Fruit fly (Drosophila melanogaster) whole organism, embryonic: ENCODE data around the gene EAChm.

Source experiments
- C15 ChIP-seq: fragments of 200-800 bp; sonication (Bioruptor generic); IDR thresholded peaks from 3 replicates; pipeline ENCODE4 v1.3.6; 2022; ENCODE audit warnings: missing biosample characterization, missing genetic modification characterization
- CG10267 ChIP-seq: fragments of 200-800 bp; sonication (Bioruptor generic); optimal IDR thresholded peaks from 2 replicates; lab custom pipeline; 2018; ENCODE audit warnings: missing biosample characterization, mild to moderate bottlenecking, missing genetic modification characterization, moderate library complexity
- CG10543 ChIP-seq: fragments of 200-800 bp; sonication (Bioruptor generic); optimal IDR thresholded peaks from 3 replicates; lab custom pipeline; 2017; ENCODE audit warnings: missing biosample characterization, mild to moderate bottlenecking, missing genetic modification characterization, moderate library complexity
- CG11504 ChIP-seq: fragments of 200-800 bp; sonication (Bioruptor generic); optimal IDR thresholded peaks from 3 replicates; lab custom pipeline; 2019; ENCODE audit warnings: missing biosample characterization, mild to moderate bottlenecking, missing genetic modification characterization, moderate library complexity
- CG12104 ChIP-seq: fragments of 200-800 bp; sonication (Bioruptor generic); optimal IDR thresholded peaks from 3 replicates; lab custom pipeline; 2016; ENCODE audit warnings: missing biosample characterization, missing genetic modification characterization
- CG13287 ChIP-seq: fragments of 200-800 bp; sonication (Bioruptor generic); IDR thresholded peaks from 2 replicates; pipeline ENCODE4 v1.3.6; 2022; ENCODE audit warnings: missing biosample characterization, missing genetic modification characterization; ENCODE audit not compliant: partially characterized antibody
- CG14710 ChIP-seq: fragments of 200-800 bp; sonication (Bioruptor generic); optimal IDR thresholded peaks from 3 replicates; lab custom pipeline; 2019; ENCODE audit warnings: missing biosample characterization, mild to moderate bottlenecking, missing genetic modification characterization, moderate library complexity
- CG15011 ChIP-seq: fragments of 200-800 bp; sonication (Bioruptor generic); optimal IDR thresholded peaks from 3 replicates; lab custom pipeline; 2018; ENCODE audit warnings: missing biosample characterization, mild to moderate bottlenecking, missing genetic modification characterization
- CG1529 ChIP-seq: fragments of 200-800 bp; sonication (Bioruptor generic); optimal IDR thresholded peaks from 3 replicates; lab custom pipeline; 2018; ENCODE audit warnings: missing biosample characterization, missing genetic modification characterization
- CG15514 ChIP-seq: fragments of 200-800 bp; sonication (Bioruptor generic); optimal IDR thresholded peaks from 3 replicates; lab custom pipeline; 2017; ENCODE audit warnings: missing biosample characterization, missing genetic modification characterization, mild to moderate bottlenecking, moderate library complexity, missing genetic modification reagents
- CG1603 ChIP-seq: fragments of 200-800 bp; sonication (Bioruptor generic); optimal IDR thresholded peaks from 2 replicates; lab custom pipeline; 2019; ENCODE audit warnings: missing biosample characterization, mild to moderate bottlenecking, missing genetic modification characterization, moderate library complexity
- CG17385 ChIP-seq: fragments of 200-800 bp; sonication (Bioruptor generic); optimal IDR thresholded peaks from 3 replicates; lab custom pipeline; 2018; ENCODE audit warnings: missing biosample characterization, mild to moderate bottlenecking, missing genetic modification characterization
- CG2116 ChIP-seq: fragments of 200-800 bp; sonication (Bioruptor generic); optimal IDR thresholded peaks from 3 replicates; lab custom pipeline; 2018; ENCODE audit warnings: missing biosample characterization, mild to moderate bottlenecking, missing genetic modification characterization
- CG2678 ChIP-seq: fragments of 200-800 bp; sonication (Bioruptor generic); optimal IDR thresholded peaks from 3 replicates; lab custom pipeline; 2019; ENCODE audit warnings: missing biosample characterization, mild to moderate bottlenecking, missing genetic modification characterization, moderate library complexity
- CG34422 ChIP-seq: fragments of 200-800 bp; sonication (Bioruptor generic); IDR thresholded peaks from 3 replicates; pipeline ENCODE4 v1.3.6; 2022; ENCODE audit warnings: missing biosample characterization, missing genetic modification characterization
- CG3995 ChIP-seq: fragments of 200-800 bp; sonication (Bioruptor generic); optimal IDR thresholded peaks from 3 replicates; lab custom pipeline; 2016; ENCODE audit warnings: missing biosample characterization, missing genetic modification characterization
- CG4424 ChIP-seq: fragments of 200-800 bp; sonication (Bioruptor generic); optimal IDR thresholded peaks from 3 replicates; lab custom pipeline; 2016; ENCODE audit warnings: missing biosample characterization, missing genetic modification characterization
- CG5180 ChIP-seq: fragments of 200-800 bp; sonication (Bioruptor generic); optimal IDR thresholded peaks from 3 replicates; lab custom pipeline; 2017; ENCODE audit warnings: missing biosample characterization, missing genetic modification characterization, mild to moderate bottlenecking, moderate library complexity, missing genetic modification reagents
- CG6175 ChIP-seq: fragments of 200-800 bp; sonication (Bioruptor generic); IDR thresholded peaks from 3 replicates; pipeline ENCODE4 v1.3.6; 2022; ENCODE audit warnings: missing biosample characterization, missing genetic modification characterization
- CG8290 ChIP-seq, 3 experiments: fragments of 200-800 bp; sonication (Bioruptor generic); optimal IDR thresholded peaks; 2 replicates each; lab custom pipeline; 2016 to 2019; ENCODE audit warnings: missing biosample characterization in 3 of 3, missing genetic modification characterization in 3 of 3, mild to moderate bottlenecking in 2 of 3, moderate library complexity in 1 of 3
- CoRest ChIP-seq: fragments of 200-800 bp; sonication (Bioruptor generic); optimal IDR thresholded peaks from 3 replicates; lab custom pipeline; 2018; ENCODE audit warnings: missing biosample characterization, mild to moderate bottlenecking, missing genetic modification characterization, moderate library complexity
- Dp ChIP-seq: fragments of 200-800 bp; sonication (Bioruptor generic); optimal IDR thresholded peaks from 2 replicates; lab custom pipeline; 2018; ENCODE audit warnings: missing biosample characterization, mild to moderate bottlenecking, missing genetic modification characterization, moderate library complexity
- Dref ChIP-seq: fragments of 200-800 bp; sonication (Bioruptor generic); IDR thresholded peaks from 2 replicates; pipeline ENCODE4 v1.3.6; 2022; ENCODE audit warnings: missing biosample characterization, missing genetic modification characterization
- Sox100B ChIP-seq: fragments of 200-800 bp; sonication (Bioruptor generic); optimal IDR thresholded peaks from 3 replicates; lab custom pipeline; 2018; ENCODE audit warnings: missing biosample characterization, mild to moderate bottlenecking, missing genetic modification characterization
- Xbp1 ChIP-seq: fragments of 200-800 bp; sonication (Bioruptor generic); optimal IDR thresholded peaks from 3 replicates; lab custom pipeline; 2016; ENCODE audit warnings: missing biosample characterization, mild to moderate bottlenecking, missing genetic modification characterization
- amos ChIP-seq: fragments of 200-800 bp; sonication (Bioruptor generic); IDR thresholded peaks from 2 replicates; pipeline ENCODE4 v1.3.6; 2022; ENCODE audit warnings: missing biosample characterization, missing genetic modification characterization; ENCODE audit not compliant: partially characterized antibody
- ase ChIP-seq: fragments of 200-800 bp; sonication (Bioruptor generic); IDR thresholded peaks from 3 replicates; pipeline ENCODE4 v1.3.6; 2022; ENCODE audit warnings: missing biosample characterization, missing genetic modification characterization
- chinmo ChIP-seq: fragments of 200-800 bp; sonication (Bioruptor generic); IDR thresholded peaks from 4 replicates; pipeline ENCODE4 v1.3.6; 2022; ENCODE audit warnings: missing biosample characterization, missing genetic modification characterization; ENCODE audit not compliant: partially characterized antibody
- dmrt11E ChIP-seq: fragments of 200-800 bp; sonication (Bioruptor generic); optimal IDR thresholded peaks from 3 replicates; lab custom pipeline; 2018; ENCODE audit warnings: missing biosample characterization, mild to moderate bottlenecking, missing genetic modification characterization, moderate library complexity
- dpn ChIP-seq, 2 experiments: fragments of 200-800 bp; sonication (Bioruptor generic); optimal IDR thresholded peaks; 3 replicates each; lab custom pipeline; 2016; ENCODE audit warnings: missing biosample characterization in 2 of 2, missing genetic modification characterization in 2 of 2
- exex ChIP-seq: fragments of 200-800 bp; sonication (Bioruptor generic); optimal IDR thresholded peaks from 4 replicates; lab custom pipeline; 2018; ENCODE audit warnings: missing biosample characterization, mild to moderate bottlenecking, missing genetic modification characterization, moderate library complexity
- fd64A ChIP-seq: fragments of 200-800 bp; sonication (Bioruptor generic); optimal IDR thresholded peaks from 3 replicates; lab custom pipeline; 2018; ENCODE audit warnings: missing biosample characterization, mild to moderate bottlenecking, missing genetic modification characterization
- fu2 ChIP-seq: fragments of 200-800 bp; sonication (Bioruptor generic); optimal IDR thresholded peaks from 2 replicates; lab custom pipeline; 2016; ENCODE audit warnings: missing biosample characterization, missing genetic modification characterization
- gsb-n ChIP-seq: fragments of 200-800 bp; sonication (Bioruptor generic); optimal IDR thresholded peaks from 3 replicates; lab custom pipeline; 2018; ENCODE audit warnings: missing biosample characterization, mild to moderate bottlenecking, missing genetic modification characterization
- klu ChIP-seq: fragments of 200-800 bp; sonication (Bioruptor generic); IDR thresholded peaks from 2 replicates; pipeline ENCODE4 v1.3.6; 2022; ENCODE audit warnings: missing biosample characterization, missing genetic modification characterization
- lab ChIP-seq: fragments of 200-800 bp; sonication (Bioruptor generic); optimal IDR thresholded peaks from 3 replicates; lab custom pipeline; 2017; ENCODE audit warnings: missing biosample characterization, missing genetic modification characterization, mild to moderate bottlenecking, moderate library complexity, missing genetic modification reagents
- lbe ChIP-seq: fragments of 200-800 bp; sonication (Bioruptor generic); optimal IDR thresholded peaks from 2 replicates; lab custom pipeline; 2016; ENCODE audit warnings: missing biosample characterization, mild to moderate bottlenecking, missing genetic modification characterization
- maf-S ChIP-seq: fragments of 200-800 bp; sonication (Bioruptor generic); optimal IDR thresholded peaks from 2 replicates; lab custom pipeline; 2016; ENCODE audit warnings: missing biosample characterization, missing genetic modification characterization
- nmo ChIP-seq: fragments of 200-800 bp; sonication (Bioruptor generic); optimal IDR thresholded peaks from 2 replicates; lab custom pipeline; 2018; ENCODE audit warnings: missing biosample characterization, mild to moderate bottlenecking, missing genetic modification characterization, moderate library complexity
- pb ChIP-seq: fragments of 200-800 bp; sonication (Bioruptor generic); optimal IDR thresholded peaks from 3 replicates; lab custom pipeline; 2016; ENCODE audit warnings: missing biosample characterization, missing genetic modification characterization
- pzg ChIP-seq: fragments of 200-800 bp; sonication (Bioruptor generic); optimal IDR thresholded peaks from 3 replicates; lab custom pipeline; 2018; ENCODE audit warnings: missing biosample characterization, mild to moderate bottlenecking, missing genetic modification characterization, moderate library complexity
- ro ChIP-seq: fragments of 200-800 bp; sonication (Bioruptor generic); IDR thresholded peaks from 2 replicates; pipeline ENCODE4 v1.3.6; 2022; ENCODE audit warnings: missing biosample characterization, missing genetic modification characterization
- sc ChIP-seq, 3 experiments: fragments of >200 bp in 2 of 3; fragments of 200-800 bp in 1 of 3; sonication (Bioruptor generic) in 1 of 3; optimal IDR thresholded peaks; 2 replicates in 2 of 3; 3 replicates in 1 of 3; lab custom pipeline; 2017; ENCODE audit warnings: mild to moderate bottlenecking in 1 of 3, missing biosample characterization in 1 of 3, missing genetic modification characterization in 1 of 3, missing genetic modification reagents in 1 of 3
- trem ChIP-seq: fragments of 200-800 bp; optimal IDR thresholded peaks from 3 replicates; lab custom pipeline; 2019; ENCODE audit warnings: missing biosample characterization, mild to moderate bottlenecking, missing genetic modification characterization, moderate library complexity
- unpg ChIP-seq: fragments of 200-800 bp; sonication (Bioruptor generic); optimal IDR thresholded peaks from 3 replicates; lab custom pipeline; 2018; ENCODE audit warnings: missing biosample characterization, mild to moderate bottlenecking, missing genetic modification characterization, moderate library complexity
- vvl ChIP-seq: fragments of 200-800 bp; sonication (Bioruptor generic); IDR thresholded peaks from 2 replicates; pipeline ENCODE4 v1.3.6; 2022; ENCODE audit warnings: missing biosample characterization, missing genetic modification characterization
- zfh2 ChIP-seq: fragments of 200-800 bp; sonication (Bioruptor generic); optimal IDR thresholded peaks from 2 replicates; lab custom pipeline; 2016; ENCODE audit warnings: missing biosample characterization, missing genetic modification characterization

Gene EAChm

DNA sequence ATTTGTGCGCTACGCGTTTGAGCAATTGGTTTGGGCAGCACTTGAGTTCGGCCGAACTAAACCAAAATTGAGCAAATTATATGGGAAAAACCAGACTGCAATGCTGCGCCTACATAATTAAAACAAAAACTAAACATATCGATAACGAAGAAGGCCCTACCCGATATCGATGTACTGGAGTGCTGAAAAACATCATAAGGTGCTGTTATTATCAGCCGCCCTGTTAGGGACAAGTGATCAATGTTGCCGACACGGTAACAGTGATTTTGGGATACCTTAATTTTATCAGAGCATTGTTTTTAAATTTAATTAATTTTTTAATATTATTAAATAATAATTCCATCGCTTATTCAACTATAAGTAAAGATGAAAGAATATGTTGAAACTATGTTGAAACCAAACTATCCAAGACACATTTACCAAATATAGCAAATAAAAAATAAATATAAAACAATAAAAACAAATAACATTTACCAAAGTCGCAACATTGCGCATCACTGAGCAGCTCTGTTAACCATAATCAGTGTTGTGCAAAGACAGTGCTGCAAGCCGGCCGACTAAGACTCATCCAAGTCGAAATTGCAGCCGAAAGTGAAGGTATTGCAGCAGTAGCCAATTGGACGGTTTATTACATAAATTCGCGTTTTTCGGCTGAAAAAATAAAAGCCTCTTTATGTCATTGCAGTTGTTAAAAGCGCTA, 40.2 kb downstream of the EAChm start, which contains the start of the genes sstn, Plp and GlyRS (continued):
- TF ChIP-seq lab (peak; percentile 66), CG2678 (tag; lab: Kevin White, UChicago) (peak; percentile 61), trem (tag; lab: Kevin White, UChicago) (peak; percentile 57), CG6175 (GFP tag; lab: Robert Waterston, UW) (no peak), CG15514 (GFP tag; lab: Kevin White, UChicago) (peak; percentile 40), fu2 (GFP tag; lab: Kevin White, UChicago) (no peak), CG3995 (GFP tag; lab: Kevin White, UChicago) (peak; percentile 98), CG1529 (peak; percentile 15), Xbp1 (GFP tag; lab: Kevin White, UChicago) (peak; percentile 40), CG1603 (tag; lab: Kevin White, UChicago) (no peak), nmo (GFP tag; lab: Kevin White, UChicago) (peak; percentile 58), dpn (GFP tag; optimal IDR thresholded peaks at IDR 0.05; lab: Kevin White, UChicago) (peak in 1 of 2 experiments; percentile 39), exex (tag; lab: Kevin White, UChicago) (peak; percentile 21), lbe (GFP tag; lab: Kevin White, UChicago) (peak; percentile 2), Dref (GFP tag; lab: Robert Waterston, UW) (peak; percentile 71), sc (optimal IDR thresholded peaks at IDR 0.05; lab: Kevin White, UChicago) (no peak), sc (GFP tag; optimal IDR thresholded peaks at IDR 0.05; lab: Kevin White, UChicago) (peak; percentile 26), maf-S (GFP tag; lab: Kevin White, UChicago) (no peak), CoRest (tag; lab: Kevin White, UChicago) (peak; percentile 67), CG4424 (GFP tag; lab: Kevin White, UChicago) (peak; percentile 34), Sox100B (GFP tag; lab: Kevin White, UChicago) (peak; percentile 68), amos (GFP tag; lab: Robert Waterston, UW) (peak; percentile 61), klu (GFP tag; lab: Robert Waterston, UW) (no peak), chinmo (GFP tag; lab: Robert Waterston, UW) (peak; percentile 83; the same call in 1 of the 4 replicates), CG14710 (tag; lab: Kevin White, UChicago) (peak; percentile 68), CG8290 (GFP tag; optimal IDR thresholded peaks at IDR 0.05; lab: Kevin White, UChicago) (peak; percentile 61), CG8290 (tag; optimal IDR thresholded peaks at IDR 0.05; lab: Kevin White, UChicago) (peak in 1 of 2 experiments; percentile 1), gsb-n (peak; percentile 38), CG2116 (GFP tag; lab: Kevin White, UChicago) (peak; percentile 58), ro (GFP tag; lab: Robert Waterston, UW) (no peak), CG12104 (GFP tag; lab: Kevin White, UChicago) (peak; percentile 39), CG34422 (GFP tag; lab: Robert Waterston, UW) (peak; percentile 41; the same call in 1 of the 3 replicates), dmrt11E (tag; lab: Kevin White, UChicago) (peak; percentile 36), ase (GFP tag; lab: Robert Waterston, UW) (no peak), vvl (peak; percentile 51; the same call in 1 of the 2 replicates), CG10543 (GFP tag; lab: Kevin White, UChicago) (peak; percentile 46), zfh2 (GFP tag; lab: Kevin White, UChicago) (peak; percentile 14), pb (GFP tag; lab: Kevin White, UChicago) (no peak), CG10267 (tag; lab: Kevin White, UChicago) (peak; percentile 99), unpg (GFP tag; lab: Kevin White, UChicago) (peak; percentile 8), CG15011 (GFP tag; lab: Kevin White, UChicago) (peak; percentile 10), fd64A (GFP tag; lab: Kevin White, UChicago) (no peak), CG13287 (GFP tag; lab: Robert Waterston, UW) (peak; percentile 50), CG11504 (peak; percentile 75), pzg (GFP tag; lab: Kevin White, UChicago) (peak; percentile 51), CG5180 (GFP tag; lab: Kevin White, UChicago) (peak; percentile 27), Dp (GFP tag; lab: Kevin White, UChicago) (peak; percentile 17), C15 (GFP tag; lab: Robert Waterston, UW) (no peak), CG17385 (GFP tag; lab: Kevin White, UChicago) (peak; percentile 27)
